Worm (Caenorhabditis elegans) whole organism, mixed stage, embryonic: ENCODE data around the gene rpy-1.
A peak's percentile ranks its signal among the peaks of the same experiment; 100 is the strongest.

Experiments used
- M03D4.4 ChIP-seq: sonication (generic microtip); optimal IDR thresholded peaks from 2 replicates; lab custom pipeline; 2017; ENCODE audit warnings: mild to moderate bottlenecking, missing genetic modification characterization, missing compliant biosample characterization
- bed-3 ChIP-seq: fragments of 200-800 bp; sonication (Bioruptor generic); optimal IDR thresholded peaks from 3 replicates; lab custom pipeline; 2018; ENCODE audit warnings: mild to moderate bottlenecking, missing genetic modification characterization, moderate library complexity, missing compliant biosample characterization
- blmp-1 ChIP-seq: fragments of 150-350 bp; optimal IDR thresholded peaks from 2 replicates; lab custom pipeline; 2014; ENCODE audit warnings: missing biosample characterization, missing genetic modification characterization
- ceh-39 ChIP-seq: fragments of 150-350 bp; optimal IDR thresholded peaks from 2 replicates; lab custom pipeline; 2014; ENCODE audit warnings: missing biosample characterization, missing genetic modification characterization
- ceh-43 ChIP-seq: fragments of 200-800 bp; sonication (Bioruptor generic); optimal IDR thresholded peaks from 2 replicates; lab custom pipeline; 2018; ENCODE audit warnings: mild to moderate bottlenecking, missing genetic modification characterization, moderate library complexity, missing compliant biosample characterization
- ceh-83 ChIP-seq: fragments of 200-800 bp; sonication (Bioruptor generic); optimal IDR thresholded peaks from 2 replicates; lab custom pipeline; 2018; ENCODE audit warnings: mild to moderate bottlenecking, missing genetic modification characterization, missing compliant biosample characterization
- cnd-1 ChIP-seq: fragments of 200-800 bp; sonication (Bioruptor generic); optimal IDR thresholded peaks from 2 replicates; lab custom pipeline; 2018; ENCODE audit warnings: mild to moderate bottlenecking, missing genetic modification characterization, missing compliant biosample characterization
- drap-1 ChIP-seq: fragments of 200-800 bp; sonication (Bioruptor generic); optimal IDR thresholded peaks from 3 replicates; lab custom pipeline; 2018; ENCODE audit warnings: mild to moderate bottlenecking, missing genetic modification characterization, missing compliant biosample characterization
- flh-1 ChIP-seq: fragments of 200-800 bp; sonication (Bioruptor generic); optimal IDR thresholded peaks from 2 replicates; lab custom pipeline; 2018; ENCODE audit warnings: mild to moderate bottlenecking, missing genetic modification characterization, moderate library complexity, missing compliant biosample characterization
- ham-2 ChIP-seq: fragments of 200-800 bp; sonication (Bioruptor generic); optimal IDR thresholded peaks from 2 replicates; lab custom pipeline; 2018; ENCODE audit warnings: mild to moderate bottlenecking, missing genetic modification characterization, missing compliant biosample characterization
- hlh-1 ChIP-seq: fragments of 150-350 bp; optimal IDR thresholded peaks from 2 replicates; lab custom pipeline; 2014; ENCODE audit warnings: missing biosample characterization, missing genetic modification reagents, missing genetic modification characterization
- lin-13 ChIP-seq: fragments of 150-350 bp; optimal IDR thresholded peaks from 2 replicates; lab custom pipeline; 2014; ENCODE audit warnings: missing biosample characterization, missing genetic modification characterization
- lin-32 ChIP-seq: fragments of 200-800 bp; sonication (Bioruptor generic); optimal IDR thresholded peaks from 2 replicates; lab custom pipeline; 2018; ENCODE audit warnings: mild to moderate bottlenecking, missing genetic modification characterization, missing compliant biosample characterization
- mab-5 ChIP-seq: fragments of 150-350 bp; optimal IDR thresholded peaks from 2 replicates; lab custom pipeline; 2014; ENCODE audit warnings: missing biosample characterization, missing genetic modification characterization
- mep-1 ChIP-seq: fragments of 150-350 bp; optimal IDR thresholded peaks from 2 replicates; lab custom pipeline; 2017; ENCODE audit warnings: missing biosample characterization, missing genetic modification reagents, missing genetic modification characterization, inconsistent platforms
- mls-2 ChIP-seq: sonication (generic microtip); optimal IDR thresholded peaks from 2 replicates; lab custom pipeline; 2016; ENCODE audit warnings: mild to moderate bottlenecking, missing genetic modification characterization, moderate library complexity, missing compliant biosample characterization
- nhr-12 ChIP-seq: fragments of 150-350 bp; optimal IDR thresholded peaks from 2 replicates; lab custom pipeline; 2014; ENCODE audit warnings: missing biosample characterization, missing genetic modification characterization
- nhr-2 ChIP-seq: fragments of 150-350 bp; optimal IDR thresholded peaks from 2 replicates; lab custom pipeline; 2014; ENCODE audit warnings: missing biosample characterization, missing genetic modification characterization
- nhr-237 ChIP-seq: fragments of 150-350 bp; optimal IDR thresholded peaks from 2 replicates; lab custom pipeline; 2014; ENCODE audit warnings: missing biosample characterization, missing genetic modification characterization
- nhr-28 ChIP-seq: fragments of 150-350 bp; optimal IDR thresholded peaks from 2 replicates; lab custom pipeline; 2014; ENCODE audit warnings: missing biosample characterization, missing genetic modification characterization
- nhr-76 ChIP-seq: sonication (generic microtip); optimal IDR thresholded peaks from 2 replicates; lab custom pipeline; 2017; ENCODE audit warnings: missing biosample characterization, missing genetic modification characterization
- pha-4 ChIP-seq: fragments of 150-350 bp; optimal IDR thresholded peaks from 2 replicates; lab custom pipeline; 2018; ENCODE audit warnings: missing biosample characterization, missing genetic modification reagents, missing genetic modification characterization
- sem-2 ChIP-seq: fragments of 200-800 bp; sonication (Bioruptor generic); optimal IDR thresholded peaks from 2 replicates; lab custom pipeline; 2018; ENCODE audit warnings: mild to moderate bottlenecking, missing genetic modification characterization, missing compliant biosample characterization
- snpc-4 ChIP-seq: fragments of 150-350 bp; optimal IDR thresholded peaks from 2 replicates; lab custom pipeline; 2014; ENCODE audit warnings: missing biosample characterization, missing genetic modification characterization
- sptf-1 ChIP-seq: sonication (generic microtip); optimal IDR thresholded peaks from 2 replicates; lab custom pipeline; 2017; ENCODE audit warnings: mild to moderate bottlenecking, missing genetic modification characterization, moderate library complexity, missing compliant biosample characterization
- tbx-8 ChIP-seq: fragments of 200-800 bp; sonication (Bioruptor generic); optimal IDR thresholded peaks from 2 replicates; lab custom pipeline; 2018; ENCODE audit warnings: mild to moderate bottlenecking, missing genetic modification characterization, moderate library complexity, missing compliant biosample characterization
- unc-120 ChIP-seq: sonication (generic microtip); optimal IDR thresholded peaks from 2 replicates; lab custom pipeline; 2017; ENCODE audit warnings: missing genetic modification characterization, missing compliant biosample characterization; ENCODE audit not compliant: poor library complexity, severe bottlenecking
- unc-62 ChIP-seq: fragments of 150-350 bp; optimal IDR thresholded peaks from 2 replicates; lab custom pipeline; 2014; ENCODE audit warnings: missing biosample characterization, missing genetic modification reagents, missing genetic modification characterization
- zip-8 ChIP-seq: fragments of 150-350 bp; optimal IDR thresholded peaks from 2 replicates; lab custom pipeline; 2014; ENCODE audit warnings: missing biosample characterization, missing genetic modification characterization

rpy-1 gene

DNA sequence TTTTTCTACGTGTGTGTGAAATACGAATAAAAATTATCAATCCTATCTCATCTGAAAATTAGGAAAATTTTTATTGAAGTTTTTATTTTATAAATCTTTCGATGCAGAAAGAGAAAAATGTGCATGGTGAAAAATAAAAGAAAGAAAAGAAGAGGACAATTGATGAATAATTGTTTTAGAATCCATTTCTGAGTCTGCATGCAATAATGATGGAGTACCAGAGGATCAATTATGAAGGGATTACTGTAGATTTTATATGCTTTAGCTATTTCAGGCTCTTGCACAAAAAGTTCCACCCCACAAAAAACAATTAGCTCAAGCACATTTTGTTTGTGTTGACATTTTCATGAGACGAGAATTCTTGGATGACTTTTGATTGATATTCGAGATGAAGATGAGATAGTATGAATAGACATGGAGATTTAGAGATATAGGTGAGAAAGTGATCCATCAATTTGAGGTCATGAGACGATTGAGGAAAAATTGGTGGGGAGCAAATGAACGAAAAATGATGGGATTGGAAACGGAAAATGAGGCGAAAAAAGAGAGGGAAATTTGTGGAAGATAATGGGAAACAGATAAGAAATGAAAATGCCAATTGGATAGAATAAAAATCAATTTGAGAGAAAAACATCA, at the start of gene rpy-1:
TSS of gene rpy-1 (minus strand) at position 51 of the 636 bp plus-strand sequence.
- TF ChIP-seq blmp-1 (tag; lab: Kevin White, UChicago) (no peak), bed-3 (GFP tag; lab: Kevin White, UChicago) (no peak), unc-62 (peak; percentile 85), unc-120 (peak; percentile 35)

DNA sequence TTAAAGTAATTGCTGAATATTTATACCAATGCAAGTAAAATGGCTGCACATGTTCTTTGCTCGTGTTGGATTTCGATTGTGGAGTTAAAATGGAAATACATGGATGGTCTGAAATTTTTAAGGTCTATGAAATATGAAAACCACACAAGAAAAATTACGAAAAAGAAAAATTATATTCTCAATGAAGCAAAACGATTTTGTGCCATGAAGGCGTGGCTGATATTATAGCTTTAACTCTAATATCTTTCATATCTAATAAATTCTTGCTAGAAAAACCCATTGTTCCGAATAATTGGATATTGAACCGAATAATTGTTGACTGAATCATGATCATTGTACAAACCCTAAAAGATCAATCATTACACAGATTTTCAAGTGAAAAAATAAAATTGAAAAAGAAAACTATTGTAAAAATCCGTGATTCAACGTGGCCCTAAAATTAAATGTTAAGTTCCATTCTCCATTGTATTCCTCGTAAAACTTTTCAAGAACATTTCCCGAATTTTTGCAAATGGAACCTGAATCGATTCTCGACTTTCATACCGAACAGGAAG, 49.3 kb upstream of the rpy-1 start, which contains the start of the genes srx-95 and fis-1:
TSS of gene srx-95 (minus strand) at position 101 of the 554 bp plus-strand sequence.
TSS of gene fis-1 (plus strand) at position 504 of the 554 bp plus-strand sequence.
- TF ChIP-seq mls-2, result no peak
- TF ChIP-seq ceh-83, result no peak
- no peak for TF ChIP-seq M03D4.4 (tag; lab: Kevin White, UChicago)
- no peak for TF ChIP-seq mep-1 (tag; lab: Kevin White, UChicago)
- TF ChIP-seq blmp-1 (tag; lab: Kevin White, UChicago), result no peak
- no peak for TF ChIP-seq nhr-2 (tag; lab: Kevin White, UChicago)
- TF ChIP-seq sem-2 (GFP tag; lab: Kevin White, UChicago), result no peak
- TF ChIP-seq tbx-8 (GFP tag; lab: Kevin White, UChicago), result no peak
- TF ChIP-seq pha-4 (tag; lab: Kevin White, UChicago), result no peak
- no peak for TF ChIP-seq nhr-237 (tag; lab: Kevin White, UChicago)

DNA sequence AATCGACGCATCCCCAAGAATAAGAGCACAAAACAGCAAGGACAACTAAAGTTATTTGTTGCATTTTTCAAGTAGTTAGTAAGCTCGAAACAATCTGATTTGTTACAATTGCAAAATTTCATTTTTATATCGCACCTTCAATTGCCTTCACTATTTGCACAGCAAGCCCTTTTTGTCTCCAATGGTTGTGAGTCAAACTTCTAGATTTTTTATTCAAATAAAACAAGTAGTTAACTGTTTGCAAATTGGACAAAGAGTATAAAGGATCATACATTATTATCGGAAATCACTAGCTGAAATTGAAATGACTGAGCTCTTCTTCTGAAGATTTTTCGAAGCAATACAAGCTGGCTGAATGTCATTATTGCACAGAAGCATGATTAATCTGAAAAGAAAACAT, 47.4 kb upstream of the rpy-1 start, which contains the start of gene F41G3.21:
TSS of gene F41G3.21 (minus strand) at position 101 of the 400 bp plus-strand sequence.
- TF ChIP-seq nhr-2 (tag; lab: Kevin White, UChicago) (no peak), M03D4.4 (tag; lab: Kevin White, UChicago) (no peak), unc-62 (no peak), nhr-28 (no peak), ham-2 (GFP tag; lab: Kevin White, UChicago) (no peak), flh-1 (no peak), zip-8 (tag; lab: Kevin White, UChicago) (no peak), sem-2 (GFP tag; lab: Kevin White, UChicago) (no peak)

DNA sequence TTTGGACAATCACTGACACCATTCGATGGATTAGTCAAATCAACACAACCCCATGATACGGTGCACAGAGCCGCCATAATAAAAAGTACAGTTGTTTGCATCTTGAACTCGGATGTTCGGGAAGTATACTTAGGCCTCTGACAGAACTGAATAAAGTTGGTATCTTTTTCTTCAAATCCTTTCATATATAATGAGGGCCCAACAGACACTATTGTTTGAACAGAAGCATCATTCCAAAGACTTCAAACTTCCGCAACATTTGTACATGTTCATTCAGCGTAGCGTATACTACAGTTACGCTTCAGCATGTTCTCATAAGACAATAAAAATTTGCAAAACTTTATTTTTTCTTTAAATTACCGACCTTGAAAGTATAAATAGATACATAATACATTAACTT, 46.6 kb upstream of the rpy-1 start, which contains the start of gene F41G3.19:
TSS of gene F41G3.19 (minus strand) at position 101 of the 400 bp plus-strand sequence.
- no peak for TF ChIP-seq mab-5 (tag; lab: Kevin White, UChicago)
- TF ChIP-seq ham-2 (GFP tag; lab: Kevin White, UChicago), result no peak
- TF ChIP-seq tbx-8 (GFP tag; lab: Kevin White, UChicago), result no peak
- TF ChIP-seq nhr-237 (tag; lab: Kevin White, UChicago), result no peak
- no peak for TF ChIP-seq cnd-1 (tag; lab: Kevin White, UChicago)
- no peak for TF ChIP-seq hlh-1 (tag; lab: Kevin White, UChicago)
- TF ChIP-seq nhr-2 (tag; lab: Kevin White, UChicago), result no peak
- TF ChIP-seq blmp-1 (tag; lab: Kevin White, UChicago), result no peak
- TF ChIP-seq unc-120, result no peak
- no peak for TF ChIP-seq lin-32 (GFP tag; lab: Kevin White, UChicago)
- TF ChIP-seq mls-2, result no peak
- no peak for TF ChIP-seq drap-1

DNA sequence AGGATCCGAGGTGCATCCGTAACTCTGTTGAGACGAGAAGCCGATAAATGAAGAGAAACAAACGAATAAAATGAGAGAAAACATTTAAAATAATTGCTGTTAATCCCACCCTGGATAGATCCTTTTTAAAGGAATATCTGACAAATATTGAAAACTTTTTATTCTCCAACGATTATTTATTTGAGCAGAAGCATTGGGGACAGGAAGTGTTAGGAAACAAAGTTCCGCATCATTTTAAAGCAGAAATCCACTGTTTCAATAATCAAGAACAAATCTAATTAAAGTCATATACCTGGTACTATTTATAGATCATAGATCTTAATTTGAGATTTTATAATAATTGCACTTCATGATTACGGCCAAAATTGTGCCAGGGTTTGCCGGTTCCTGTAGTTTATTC, 45.5 kb upstream of the rpy-1 start, which contains the start of gene F41G3.20:
TSS of gene F41G3.20 (minus strand) at position 101 of the 400 bp plus-strand sequence.
- TF ChIP-seq nhr-76, result no peak
- no peak for TF ChIP-seq nhr-28
- no peak for TF ChIP-seq nhr-2 (tag; lab: Kevin White, UChicago)
- TF ChIP-seq cnd-1 (tag; lab: Kevin White, UChicago), result no peak
- no peak for TF ChIP-seq zip-8 (tag; lab: Kevin White, UChicago)
- TF ChIP-seq tbx-8 (GFP tag; lab: Kevin White, UChicago), result no peak
- TF ChIP-seq hlh-1 (tag; lab: Kevin White, UChicago), result no peak
- no peak for TF ChIP-seq unc-120
- TF ChIP-seq mep-1 (tag; lab: Kevin White, UChicago), result no peak
- no peak for TF ChIP-seq flh-1
- TF ChIP-seq nhr-12, result no peak
- TF ChIP-seq mls-2, result no peak

DNA sequence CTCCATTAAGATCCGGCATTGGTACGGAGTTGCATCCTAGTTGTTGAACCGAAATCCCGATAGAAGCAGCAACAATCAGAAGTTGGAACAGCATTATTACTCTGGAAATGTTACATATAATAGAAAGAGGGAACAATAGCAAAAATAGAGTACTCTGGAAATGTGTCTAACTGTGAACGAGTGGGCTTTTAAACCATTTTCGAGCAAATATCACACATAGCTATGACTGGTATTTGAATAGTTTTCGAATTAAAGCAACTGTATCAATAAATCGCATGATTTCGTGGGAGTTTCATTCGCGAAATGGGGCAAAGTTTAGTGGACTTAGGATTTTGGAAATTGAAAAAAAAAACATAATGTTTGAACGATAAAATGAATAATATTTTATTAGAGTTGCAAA, 44.0 kb upstream of the rpy-1 start, which contains the start of gene F41G3.10:
TSS of gene F41G3.10 (minus strand) at position 101 of the 400 bp plus-strand sequence.
- TF ChIP-seq sptf-1 (tag; lab: Kevin White, UChicago) (no peak), nhr-28 (no peak), lin-32 (GFP tag; lab: Kevin White, UChicago) (no peak), mab-5 (tag; lab: Kevin White, UChicago) (no peak), ceh-83 (no peak), nhr-237 (tag; lab: Kevin White, UChicago) (no peak), cnd-1 (tag; lab: Kevin White, UChicago) (no peak), ceh-39 (tag; lab: Kevin White, UChicago) (no peak), ceh-43 (GFP tag; lab: Kevin White, UChicago) (no peak), snpc-4 (tag; lab: Kevin White, UChicago) (no peak), mls-2 (no peak), lin-13 (tag; lab: Kevin White, UChicago) (no peak)
